Fruit fly (Drosophila melanogaster) S2 (cell line): Measurements from ENCODE around the gene SPH93.

Experiments used
- CG8478 ChIP-seq: fragments of >200 bp; optimal IDR thresholded peaks from 2 replicates; lab custom pipeline; 2018
- CTCF ChIP-seq, 2 experiments: fragments of >200 bp; optimal IDR thresholded peaks; 2 replicates each; lab custom pipeline; 2018

Gene SPH93

dm6 chr2L:17455823-17456222, at the start of gene SPH93:
SPH93 (minus strand) TSS chr2L:17455923.
- TF ChIP-seq CG8478 = no peak
- TF ChIP-seq CTCF (optimal IDR thresholded peaks at IDR 0.05; lab: Kevin White, UChicago) = no peak

dm6 chr2L:17500946-17501451, 45.3 kb upstream of the SPH93 start, which contains the start of the genes mEFTs and Dhc36C:
mEFTs (minus strand) TSS chr2L:17501106.
Dhc36C (plus strand) TSS chr2L:17501401.
- TF ChIP-seq CG8478 = no peak
- peak; percentile 37 to 57 for TF ChIP-seq CTCF (optimal IDR thresholded peaks at IDR 0.05; lab: Kevin White, UChicago)

dm6 chr2L:17498721-17499120, 43.0 kb upstream of the SPH93 start, which contains the start of gene CG15142:
CG15142 (minus strand) TSS chr2L:17498821.
- TF ChIP-seq CG8478 (no peak), CTCF (optimal IDR thresholded peaks at IDR 0.05; lab: Kevin White, UChicago) (no peak)

dm6 chr2L:17497108-17497507, 41.4 kb upstream of the SPH93 start, which contains the start of gene qua:
qua (minus strand) TSS chr2L:17497208.
- TF ChIP-seq CTCF (optimal IDR thresholded peaks at IDR 0.05; lab: Kevin White, UChicago) (no peak), CG8478 (no peak)

dm6 chr2L:17495759-17496158, 40.0 kb upstream of the SPH93 start:
- TF ChIP-seq CG8478 = no peak
- no peak for TF ChIP-seq CTCF (optimal IDR thresholded peaks at IDR 0.05; lab: Kevin White, UChicago)

dm6 chr2L:17492680-17493079, 37.0 kb upstream of the SPH93 start:
- TF ChIP-seq CTCF (optimal IDR thresholded peaks at IDR 0.05; lab: Kevin White, UChicago) (no peak), CG8478 (no peak)

dm6 chr2L:17486264-17486663, 30.5 kb upstream of the SPH93 start, which contains the start of gene CG43220:
CG43220 (plus strand) TSS chr2L:17486564.
- no peak for TF ChIP-seq CTCF (optimal IDR thresholded peaks at IDR 0.05; lab: Kevin White, UChicago)
- TF ChIP-seq CG8478 = no peak

- TF ChIP-seq CTCF (optimal IDR thresholded peaks at IDR 0.05; lab: Kevin White, UChicago) (no peak), CG8478 (no peak)
Observed at dm6 chr2L:17485457-17485856, 29.7 kb upstream of the SPH93 start, which contains the start of the genes CG43221 and CG43645. CG43221 (plus strand) TSS chr2L:17485757. CG43645 (plus strand) TSS chr2L:17485757.

dm6 chr2L:17484174-17484573, 28.5 kb upstream of the SPH93 start, which contains the start of the genes GCS2beta and CG5131:
GCS2beta (minus strand) TSS chr2L:17484307.
CG5131 (plus strand) TSS chr2L:17484501.
- TF ChIP-seq CTCF (optimal IDR thresholded peaks at IDR 0.05; lab: Kevin White, UChicago) = peak in 1 of 2 experiments; percentile 18
- TF ChIP-seq CG8478 = no peak

dm6 chr2L:17480943-17481580, 25.3 kb upstream of the SPH93 start, which contains the start of the genes fws and Lamtor3:
fws (minus strand) TSS chr2L:17481029.
Lamtor3 (plus strand) TSS chr2L:17481231.
- TF ChIP-seq CG8478 = no peak
- TF ChIP-seq CTCF (optimal IDR thresholded peaks at IDR 0.05; lab: Kevin White, UChicago) = no peak

- TF ChIP-seq CTCF (optimal IDR thresholded peaks at IDR 0.05; lab: Kevin White, UChicago) (peak in 1 of 2 experiments; percentile 28), CG8478 (no peak)
Observed at dm6 chr2L:17477710-17478109, 22.0 kb upstream of the SPH93 start, which contains the start of gene cass. cass (minus strand) TSS chr2L:17477888.

dm6 chr2L:17472582-17473524, 17.1 kb upstream of the SPH93 start, which contains the start of gene BicD:
BicD (minus strand) TSS chr2L:17473215.
- no peak for TF ChIP-seq CG8478

- TF ChIP-seq CG8478 (no peak), CTCF (optimal IDR thresholded peaks at IDR 0.05; lab: Kevin White, UChicago) (no peak)
Observed at dm6 chr2L:17471524-17471923, 15.8 kb upstream of the SPH93 start, which contains the start of gene Sgt. Sgt (plus strand) TSS chr2L:17471603.

dm6 chr2L:17470630-17471029, 14.9 kb upstream of the SPH93 start:
- no peak for TF ChIP-seq CTCF (optimal IDR thresholded peaks at IDR 0.05; lab: Kevin White, UChicago)
- no peak for TF ChIP-seq CG8478

dm6 chr2L:17466950-17467349, 11.2 kb upstream of the SPH93 start:
- TF ChIP-seq CG8478 (no peak), CTCF (optimal IDR thresholded peaks at IDR 0.05; lab: Kevin White, UChicago) (no peak)
